Worm (Caenorhabditis elegans) whole organism, late embryonic: Measurements from ENCODE around the gene C36B7.3.

Experiments used
- ahr-1 ChIP-seq: sonication (generic microtip); optimal IDR thresholded peaks from 2 replicates; lab custom pipeline; 2016; ENCODE audit warnings: missing genetic modification characterization, missing compliant biosample characterization
- ama-1 ChIP-seq: fragments of 150-350 bp; optimal IDR thresholded peaks from 2 replicates; lab custom pipeline; 2014
- ceh-19 ChIP-seq: fragments of 200-800 bp; sonication (Bioruptor generic); optimal IDR thresholded peaks from 2 replicates; lab custom pipeline; 2018; ENCODE audit warnings: mild to moderate bottlenecking, missing genetic modification characterization, missing compliant biosample characterization
- ceh-24 ChIP-seq: sonication (generic microtip); optimal IDR thresholded peaks from 2 replicates; lab custom pipeline; 2016; ENCODE audit warnings: mild to moderate bottlenecking, missing genetic modification characterization, missing compliant biosample characterization
- ceh-48 ChIP-seq: sonication (generic microtip); optimal IDR thresholded peaks from 2 replicates; lab custom pipeline; 2016; ENCODE audit warnings: missing genetic modification characterization, inconsistent platforms, missing compliant biosample characterization
- gmeb-2 ChIP-seq: sonication (generic microtip); optimal IDR thresholded peaks from 2 replicates; lab custom pipeline; 2016; ENCODE audit warnings: missing genetic modification characterization, inconsistent platforms, missing compliant biosample characterization
- hlh-30 ChIP-seq: sonication (generic microtip); optimal IDR thresholded peaks from 2 replicates; lab custom pipeline; 2017; ENCODE audit warnings: antibody characterized with exemption, missing genetic modification characterization, missing compliant biosample characterization; ENCODE audit not compliant: insufficient read depth
- mec-3 ChIP-seq: sonication (generic microtip); optimal IDR thresholded peaks from 2 replicates; lab custom pipeline; 2016; ENCODE audit warnings: borderline replicate concordance, missing genetic modification characterization, missing compliant biosample characterization
- pha-4 ChIP-seq: fragments of 150-350 bp; optimal IDR thresholded peaks from 2 replicates; lab custom pipeline; 2018; ENCODE audit warnings: missing biosample characterization, missing genetic modification reagents, missing genetic modification characterization
- tbx-2 ChIP-seq: sonication (generic microtip); optimal IDR thresholded peaks from 2 replicates; lab custom pipeline; 2016; ENCODE audit warnings: missing genetic modification characterization, missing compliant biosample characterization
- unc-3 ChIP-seq, 2 experiments: fragments of 200-800 bp in 1 of 2; sonication (Bioruptor generic) in 1 of 2; sonication (generic microtip) in 1 of 2; conservative IDR thresholded peaks in 1 of 2; optimal IDR thresholded peaks in 1 of 2; 2 replicates each; pipeline versions ENCODE4 v1.3.6 to Lab custom; 2016 to 2022; ENCODE audit warnings: missing compliant biosample characterization in 2 of 2, missing genetic modification characterization in 2 of 2, missing genetic modification reagents in 1 of 2

ce11 chrX:7149670-7150069 lies 48.1 kb downstream of the C36B7.3 start:
- TF ChIP-seq hlh-30 (tag; lab: Kevin White, UChicago) (no peak), ceh-48 (tag; lab: Kevin White, UChicago) (no peak), ceh-19 (GFP tag; lab: Kevin White, UChicago) (no peak), unc-3 (GFP tag; conservative IDR thresholded peaks at IDR 0.05; lab: Robert Waterston, UW) (no peak), unc-3 (tag; optimal IDR thresholded peaks at IDR 0.05; lab: Kevin White, UChicago) (no peak), ahr-1 (no peak), tbx-2 (tag; lab: Kevin White, UChicago) (no peak), pha-4 (tag; lab: Kevin White, UChicago) (no peak), ama-1 (lab: Kevin White, UChicago) (no peak), mec-3 (tag; lab: Kevin White, UChicago) (no peak), ceh-24 (tag; lab: Kevin White, UChicago) (no peak), gmeb-2 (tag; lab: Kevin White, UChicago) (no peak)
